Worm (Caenorhabditis elegans) whole organism, L3 larva: ENCODE measurements around the gene smvt-1.

ENCODE experiments used
- R02D3.7 ChIP-seq: fragments of 150-350 bp; optimal IDR thresholded peaks from 2 replicates; lab custom pipeline; 2014; ENCODE audit warnings: missing biosample characterization, missing genetic modification characterization
- ZK546.5 ChIP-seq: sonication (generic microtip); optimal IDR thresholded peaks from 2 replicates; lab custom pipeline; 2017; ENCODE audit warnings: missing biosample characterization, missing genetic modification characterization
- aly-2 ChIP-seq: fragments of 150-350 bp; optimal IDR thresholded peaks from 2 replicates; lab custom pipeline; 2014; ENCODE audit warnings: missing biosample characterization, missing genetic modification characterization
- ama-1 ChIP-seq: fragments of 150-350 bp; optimal IDR thresholded peaks from 2 replicates; lab custom pipeline; 2018
- ceh-16 ChIP-seq: sonication (generic microtip); optimal IDR thresholded peaks from 2 replicates; lab custom pipeline; 2017; ENCODE audit warnings: missing biosample characterization, missing genetic modification characterization
- ceh-28 ChIP-seq: fragments of 150-350 bp; optimal IDR thresholded peaks from 2 replicates; lab custom pipeline; 2014; ENCODE audit warnings: missing biosample characterization, missing genetic modification reagents, missing genetic modification characterization
- ceh-82 ChIP-seq: fragments of 150-350 bp; optimal IDR thresholded peaks from 2 replicates; lab custom pipeline; 2014; ENCODE audit warnings: missing biosample characterization, missing genetic modification characterization
- ceh-9 ChIP-seq: sonication (generic microtip); optimal IDR thresholded peaks from 2 replicates; lab custom pipeline; 2018; ENCODE audit warnings: missing biosample characterization, missing genetic modification characterization
- daf-12 ChIP-seq: fragments of 150-350 bp; optimal IDR thresholded peaks from 2 replicates; lab custom pipeline; 2014; ENCODE audit warnings: missing biosample characterization, missing genetic modification reagents, missing genetic modification characterization
- egl-27 ChIP-seq: sonication (generic microtip); optimal IDR thresholded peaks from 4 replicates; lab custom pipeline; 2017; ENCODE audit warnings: missing biosample characterization, missing genetic modification reagents, missing genetic modification characterization
- egl-5 ChIP-seq: fragments of 150-350 bp; optimal IDR thresholded peaks from 2 replicates; lab custom pipeline; 2017; ENCODE audit warnings: missing biosample characterization, missing genetic modification reagents, missing genetic modification characterization, inconsistent platforms
- elt-2 ChIP-seq: sonication (generic microtip); optimal IDR thresholded peaks from 2 replicates; lab custom pipeline; 2016; ENCODE audit warnings: missing genetic modification reagents, mild to moderate bottlenecking, missing genetic modification characterization, missing compliant biosample characterization
- elt-3 ChIP-seq, 3 experiments: fragments of 150-350 bp in 1 of 3; sonication (generic microtip) in 2 of 3; optimal IDR thresholded peaks; 2 replicates in 2 of 3; 4 replicates in 1 of 3; lab custom pipeline; 2014 to 2017; ENCODE audit warnings: missing biosample characterization in 3 of 3, missing genetic modification characterization in 3 of 3
- eor-1 ChIP-seq, 2 experiments: fragments of 150-350 bp; optimal IDR thresholded peaks; 2 replicates each; lab custom pipeline; 2014 to 2018; ENCODE audit warnings: missing biosample characterization in 2 of 2, missing genetic modification characterization in 2 of 2
- fkh-2 ChIP-seq: fragments of 150-350 bp; optimal IDR thresholded peaks from 2 replicates; lab custom pipeline; 2014; ENCODE audit warnings: missing biosample characterization, missing genetic modification reagents, missing genetic modification characterization
- fos-1 ChIP-seq: fragments of 150-350 bp; optimal IDR thresholded peaks from 2 replicates; lab custom pipeline; 2014; ENCODE audit warnings: missing biosample characterization, missing genetic modification characterization
- hmg-11 ChIP-seq: sonication (generic microtip); optimal IDR thresholded peaks from 2 replicates; lab custom pipeline; 2016; ENCODE audit warnings: missing genetic modification characterization, missing compliant biosample characterization
- jun-1 ChIP-seq: fragments of 150-350 bp; optimal IDR thresholded peaks from 2 replicates; lab custom pipeline; 2014; ENCODE audit warnings: missing biosample characterization, missing genetic modification reagents, missing genetic modification characterization
- lin-39 ChIP-seq: fragments of 150-350 bp; optimal IDR thresholded peaks from 2 replicates; lab custom pipeline; 2018; ENCODE audit warnings: missing biosample characterization, missing genetic modification reagents, missing genetic modification characterization
- lsy-12 ChIP-seq: sonication (generic microtip); optimal IDR thresholded peaks from 2 replicates; lab custom pipeline; 2016; ENCODE audit warnings: mild to moderate bottlenecking, missing genetic modification characterization, missing compliant biosample characterization
- mdl-1 ChIP-seq: fragments of 150-350 bp; optimal IDR thresholded peaks from 2 replicates; lab custom pipeline; 2014; ENCODE audit warnings: missing biosample characterization, missing genetic modification characterization
- mml-1 ChIP-seq: fragments of 150-350 bp; sonication (generic microtip); optimal IDR thresholded peaks from 3 replicates; lab custom pipeline; 2014; ENCODE audit warnings: missing biosample characterization, missing genetic modification characterization
- nfya-1 ChIP-seq: sonication (generic microtip); optimal IDR thresholded peaks from 2 replicates; lab custom pipeline; 2017; ENCODE audit warnings: missing genetic modification characterization, mild to moderate bottlenecking, missing compliant biosample characterization, antibody characterized with exemption, moderate library complexity; ENCODE audit not compliant: insufficient read depth
- nhr-11 ChIP-seq: fragments of 150-350 bp; optimal IDR thresholded peaks from 2 replicates; lab custom pipeline; 2014; ENCODE audit warnings: missing biosample characterization, missing genetic modification characterization
- nhr-12 ChIP-seq: fragments of 150-350 bp; optimal IDR thresholded peaks from 2 replicates; lab custom pipeline; 2014; ENCODE audit warnings: missing biosample characterization, missing genetic modification characterization
- nhr-23 ChIP-seq: fragments of 150-350 bp; optimal IDR thresholded peaks from 2 replicates; lab custom pipeline; 2014; ENCODE audit warnings: missing biosample characterization, missing genetic modification reagents, missing genetic modification characterization
- nhr-237 ChIP-seq: fragments of 150-350 bp; optimal IDR thresholded peaks from 2 replicates; lab custom pipeline; 2014; ENCODE audit warnings: missing biosample characterization, missing genetic modification characterization
- nhr-25 ChIP-seq: sonication (generic microtip); optimal IDR thresholded peaks from 2 replicates; lab custom pipeline; 2017; ENCODE audit warnings: missing biosample characterization, missing genetic modification characterization
- nhr-28 ChIP-seq: fragments of 150-350 bp; optimal IDR thresholded peaks from 2 replicates; lab custom pipeline; 2014; ENCODE audit warnings: missing biosample characterization, missing genetic modification characterization
- nhr-43 ChIP-seq: sonication (generic microtip); optimal IDR thresholded peaks from 2 replicates; lab custom pipeline; 2016; ENCODE audit warnings: mild to moderate bottlenecking, missing genetic modification characterization, missing compliant biosample characterization; ENCODE audit not compliant: poor library complexity, severe bottlenecking
- nhr-67 ChIP-seq: fragments of 150-350 bp; optimal IDR thresholded peaks from 2 replicates; lab custom pipeline; 2014; ENCODE audit warnings: missing biosample characterization, missing genetic modification characterization
- nhr-76 ChIP-seq: fragments of 150-350 bp; sonication (generic microtip); optimal IDR thresholded peaks from 5 replicates; lab custom pipeline; 2014; ENCODE audit warnings: missing biosample characterization, missing genetic modification characterization
- nhr-77 ChIP-seq: fragments of 150-350 bp; optimal IDR thresholded peaks from 2 replicates; lab custom pipeline; 2014; ENCODE audit warnings: missing biosample characterization, missing genetic modification characterization
- pha-4 ChIP-seq: fragments of 150-350 bp; optimal IDR thresholded peaks from 2 replicates; lab custom pipeline; 2014; ENCODE audit warnings: missing biosample characterization, missing genetic modification reagents, missing genetic modification characterization
- pqm-1 ChIP-seq: fragments of 150-350 bp; optimal IDR thresholded peaks from 2 replicates; lab custom pipeline; 2017; ENCODE audit warnings: missing biosample characterization, missing genetic modification characterization, inconsistent platforms
- sea-2 ChIP-seq: fragments of 150-350 bp; sonication (generic microtip); optimal IDR thresholded peaks from 4 replicates; lab custom pipeline; 2014; ENCODE audit warnings: missing biosample characterization, missing genetic modification reagents, missing genetic modification characterization
- skn-1 ChIP-seq: fragments of 150-350 bp; optimal IDR thresholded peaks from 2 replicates; lab custom pipeline; 2014; ENCODE audit warnings: missing biosample characterization, missing genetic modification characterization
- snpc-4 ChIP-seq: fragments of 150-350 bp; optimal IDR thresholded peaks from 2 replicates; lab custom pipeline; 2014; ENCODE audit warnings: missing biosample characterization, missing genetic modification characterization
- tbx-2 ChIP-seq: sonication (generic microtip); optimal IDR thresholded peaks from 2 replicates; lab custom pipeline; 2016; ENCODE audit warnings: mild to moderate bottlenecking, missing genetic modification characterization, missing compliant biosample characterization
- unc-39 ChIP-seq: sonication (generic microtip); optimal IDR thresholded peaks from 4 replicates; lab custom pipeline; 2017; ENCODE audit warnings: missing biosample characterization, missing genetic modification characterization
- zag-1 ChIP-seq: fragments of 150-350 bp; optimal IDR thresholded peaks from 2 replicates; lab custom pipeline; 2014; ENCODE audit warnings: missing biosample characterization, missing genetic modification characterization
- ztf-11 ChIP-seq: fragments of 150-350 bp; optimal IDR thresholded peaks from 2 replicates; lab custom pipeline; 2014; ENCODE audit warnings: missing biosample characterization, missing genetic modification characterization
- ztf-4 ChIP-seq: fragments of 150-350 bp; optimal IDR thresholded peaks from 2 replicates; lab custom pipeline; 2014; ENCODE audit warnings: missing biosample characterization, missing genetic modification characterization

Gene smvt-1

DNA sequence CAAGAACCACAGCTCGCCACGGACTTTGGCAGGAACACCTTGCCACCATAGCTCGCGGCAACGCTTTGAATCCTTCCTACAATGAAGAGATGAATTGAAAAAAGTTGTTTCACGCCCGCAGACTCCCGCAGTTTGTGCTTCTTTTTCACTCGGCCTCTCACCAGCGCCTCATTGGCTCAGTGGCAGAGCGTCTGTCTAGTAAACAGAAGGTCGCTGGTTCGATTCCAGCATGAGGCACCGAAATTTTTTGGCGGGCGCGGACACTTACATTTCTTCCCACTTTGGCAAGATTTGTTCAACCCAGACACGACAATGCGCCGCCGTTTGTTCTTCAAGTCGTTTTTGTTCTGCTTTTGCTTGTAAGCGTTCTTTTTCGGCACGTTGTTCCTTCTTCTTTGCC is 20.9 kb downstream of the smvt-1 start:
- TF ChIP-seq ceh-9 (no peak), eor-1 (tag; optimal IDR thresholded peaks at IDR 0.05; lab: Kevin White, UChicago) (no peak), unc-39 (no peak), mdl-1 (no peak), elt-3 (tag; optimal IDR thresholded peaks at IDR 0.05; lab: Kevin White, UChicago) (no peak), nhr-23 (no peak), nhr-76 (no peak), ZK546.5 (tag; lab: Kevin White, UChicago) (no peak), ceh-16 (no peak), jun-1 (tag; lab: Kevin White, UChicago) (no peak), egl-27 (tag; lab: Kevin White, UChicago) (no peak), aly-2 (tag; lab: Kevin White, UChicago) (no peak), R02D3.7 (tag; lab: Kevin White, UChicago) (no peak), ztf-11 (tag; lab: Kevin White, UChicago) (no peak), lsy-12 (tag; lab: Kevin White, UChicago) (no peak), elt-2 (peak; percentile 13), ceh-82 (tag; lab: Kevin White, UChicago) (no peak), ama-1 (lab: Kevin White, UChicago) (no peak), nhr-12 (tag; lab: Kevin White, UChicago) (no peak), zag-1 (tag; lab: Kevin White, UChicago) (no peak), ztf-4 (tag; lab: Kevin White, UChicago) (peak; percentile 2), skn-1 (tag; lab: Kevin White, UChicago) (peak; percentile 19), snpc-4 (tag; lab: Kevin White, UChicago) (no peak), hmg-11 (peak; percentile 77), nhr-11 (no peak), lin-39 (tag; lab: Kevin White, UChicago) (no peak), fkh-2 (no peak), nhr-67 (no peak), fos-1 (tag; lab: Kevin White, UChicago) (no peak), nhr-43 (tag; lab: Kevin White, UChicago) (peak; percentile 9), nfya-1 (peak; percentile 52), nhr-77 (tag; lab: Kevin White, UChicago) (no peak), daf-12 (no peak), tbx-2 (no peak), nhr-25 (tag; lab: Kevin White, UChicago) (no peak), mml-1 (tag; lab: Kevin White, UChicago) (no peak), pha-4 (tag; lab: Kevin White, UChicago) (peak; percentile 33), nhr-28 (tag; lab: Kevin White, UChicago) (no peak), sea-2 (GFP tag; lab: Kevin White, UChicago) (no peak), egl-5 (tag; lab: Kevin White, UChicago) (no peak), pqm-1 (tag; lab: Kevin White, UChicago) (no peak)

DNA sequence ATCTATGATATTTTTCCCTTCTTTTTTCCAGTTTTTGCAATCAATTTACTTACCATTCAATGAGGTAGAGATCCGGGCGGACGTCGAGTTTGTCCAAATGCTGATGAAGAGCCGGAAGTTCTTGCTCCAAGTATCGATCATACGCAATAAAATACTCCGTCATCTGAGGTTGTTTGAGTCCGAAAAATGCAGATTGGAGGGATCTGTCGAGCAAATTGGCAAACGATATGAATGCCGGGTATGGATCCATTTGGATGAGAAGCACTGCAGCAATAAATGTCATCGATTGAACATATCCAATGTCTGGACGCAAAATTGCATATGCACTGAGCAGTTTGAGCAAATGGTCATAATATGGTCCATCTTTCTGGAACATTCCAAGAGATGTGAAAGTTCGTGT is 21.6 kb downstream of the smvt-1 start:
- no peak for TF ChIP-seq elt-2
- no peak for TF ChIP-seq nhr-23
- no peak for TF ChIP-seq ztf-4 (tag; lab: Kevin White, UChicago)
- TF ChIP-seq aly-2 (tag; lab: Kevin White, UChicago), result no peak
- TF ChIP-seq nhr-237 (tag; lab: Kevin White, UChicago), result no peak
- TF ChIP-seq ceh-28 (tag; lab: Kevin White, UChicago), result no peak
- TF ChIP-seq ceh-82 (tag; lab: Kevin White, UChicago), result no peak
- no peak for TF ChIP-seq nhr-67
- TF ChIP-seq tbx-2, result no peak
- no peak for TF ChIP-seq hmg-11
- no peak for TF ChIP-seq eor-1 (tag; optimal IDR thresholded peaks at IDR 0.05; lab: Kevin White, UChicago)
- TF ChIP-seq ceh-9, result no peak
- no peak for TF ChIP-seq egl-5 (tag; lab: Kevin White, UChicago)
- no peak for TF ChIP-seq nhr-76
- no peak for TF ChIP-seq lin-39 (tag; lab: Kevin White, UChicago)
- TF ChIP-seq sea-2 (GFP tag; lab: Kevin White, UChicago), result no peak
- TF ChIP-seq daf-12, result no peak
- no peak for TF ChIP-seq fkh-2
